Worm (Caenorhabditis elegans) whole organism, L1 larva: Measurements from ENCODE around the gene ZC21.10.

Source experiments
- ceh-82 ChIP-seq, 3 experiments: fragments of 150-350 bp in 1 of 3; sonication (generic microtip) in 2 of 3; optimal IDR thresholded peaks; 2 replicates each; lab custom pipeline; 2014 to 2017; ENCODE audit warnings: missing biosample characterization in 3 of 3, missing genetic modification characterization in 3 of 3
- elt-2 ChIP-seq: sonication (generic microtip); optimal IDR thresholded peaks from 2 replicates; lab custom pipeline; 2016; ENCODE audit warnings: missing genetic modification characterization, mild to moderate bottlenecking, inconsistent platforms, missing compliant biosample characterization, missing genetic modification reagents
- lin-15B ChIP-seq: fragments of 150-350 bp; sonication (generic microtip); optimal IDR thresholded peaks from 3 replicates; lab custom pipeline; 2014; ENCODE audit warnings: missing biosample characterization, missing genetic modification characterization
- lin-39 ChIP-seq: fragments of 150-350 bp; optimal IDR thresholded peaks from 2 replicates; lab custom pipeline; 2014; ENCODE audit warnings: missing biosample characterization, missing genetic modification reagents, missing genetic modification characterization
- ztf-11 ChIP-seq, 2 experiments: sonication (generic microtip); optimal IDR thresholded peaks; 2 replicates each; lab custom pipeline; 2016 to 2017; ENCODE audit warnings: missing genetic modification characterization in 2 of 2, missing biosample characterization in 1 of 2, missing compliant biosample characterization in 1 of 2

- TF ChIP-seq lin-15B (tag; lab: Kevin White, UChicago) = no peak
- no peak for TF ChIP-seq elt-2 (tag; lab: Kevin White, UChicago)
- TF ChIP-seq lin-39 (tag; lab: Kevin White, UChicago) = no peak
- no peak for TF ChIP-seq ceh-82 (tag; optimal IDR thresholded peaks at IDR 0.05; lab: Kevin White, UChicago)
- TF ChIP-seq ztf-11 (tag; optimal IDR thresholded peaks at IDR 0.05; lab: Kevin White, UChicago) = no peak
These were observed 45.7 kb downstream of the ZC21.10 start for ce11 chrIII:8575359-8576101.
